Fruit fly (Drosophila melanogaster) whole organism, embryonic: Measurements from ENCODE around the gene ham.

ENCODE experiments used
- Adf1 ChIP-seq: fragments of 200-800 bp; sonication (Bioruptor generic); IDR thresholded peaks from 2 replicates; pipeline ENCODE4 v1.3.6; 2022; ENCODE audit warnings: missing biosample characterization, missing genetic modification characterization
- Bteb2 ChIP-seq: fragments of 200-800 bp; sonication (Bioruptor generic); optimal IDR thresholded peaks from 2 replicates; lab custom pipeline; 2016; ENCODE audit warnings: missing biosample characterization, missing genetic modification characterization
- CG11247 ChIP-seq: fragments of 200-800 bp; sonication (Bioruptor generic); IDR thresholded peaks from 2 replicates; pipeline ENCODE4 v1.3.6; 2022; ENCODE audit warnings: missing biosample characterization, missing genetic modification characterization
- CG12391 ChIP-seq: fragments of 200-800 bp; sonication (Bioruptor generic); optimal IDR thresholded peaks from 3 replicates; lab custom pipeline; 2018; ENCODE audit warnings: missing biosample characterization, mild to moderate bottlenecking, missing genetic modification characterization, moderate library complexity
- CG12659 ChIP-seq: fragments of 200-800 bp; sonication (Bioruptor generic); optimal IDR thresholded peaks from 3 replicates; lab custom pipeline; 2017; ENCODE audit warnings: mild to moderate bottlenecking, missing biosample characterization, missing genetic modification reagents, missing genetic modification characterization
- CG17612 ChIP-seq: fragments of 200-800 bp; sonication (Bioruptor generic); IDR thresholded peaks from 2 replicates; pipeline ENCODE4 v1.3.6; 2022; ENCODE audit warnings: missing biosample characterization, missing genetic modification characterization
- CG1792 ChIP-seq: fragments of 200-800 bp; sonication (Bioruptor generic); optimal IDR thresholded peaks from 2 replicates; lab custom pipeline; 2016; ENCODE audit warnings: missing biosample characterization, missing genetic modification characterization
- CG32767 ChIP-seq: fragments of 200-800 bp; sonication (Bioruptor generic); IDR thresholded peaks from 2 replicates; pipeline ENCODE4 v1.3.6; 2022; ENCODE audit warnings: missing biosample characterization, missing genetic modification characterization
- CG5953 ChIP-seq: fragments of 200-800 bp; sonication (Bioruptor generic); IDR thresholded peaks from 2 replicates; pipeline ENCODE4 v1.3.6; 2022; ENCODE audit warnings: missing biosample characterization, missing genetic modification characterization
- CG9215 ChIP-seq: fragments of 200-800 bp; sonication (Bioruptor generic); IDR thresholded peaks from 2 replicates; pipeline ENCODE4 v1.3.6; 2022; ENCODE audit warnings: missing biosample characterization, missing genetic modification characterization
- Deaf1 ChIP-seq: fragments of 200-800 bp; optimal IDR thresholded peaks from 3 replicates; lab custom pipeline; 2019; ENCODE audit warnings: missing biosample characterization, mild to moderate bottlenecking, missing genetic modification characterization, moderate library complexity
- Dek ChIP-seq: fragments of 200-800 bp; sonication (Bioruptor generic); optimal IDR thresholded peaks from 3 replicates; lab custom pipeline; 2019; ENCODE audit warnings: missing biosample characterization, mild to moderate bottlenecking, missing genetic modification characterization, moderate library complexity
- Dfd ChIP-seq, 2 experiments: fragments of >200 bp; optimal IDR thresholded peaks; 2 replicates each; lab custom pipeline; 2017; ENCODE audit warnings: missing biosample characterization in 2 of 2, missing genetic modification characterization in 2 of 2
- Doc3 ChIP-seq: fragments of 200-800 bp; sonication (Bioruptor generic); IDR thresholded peaks from 3 replicates; pipeline ENCODE4 v1.3.6; 2022; ENCODE audit warnings: missing biosample characterization, missing genetic modification characterization; ENCODE audit not compliant: partially characterized antibody
- Dref ChIP-seq: fragments of 200-800 bp; sonication (Bioruptor generic); IDR thresholded peaks from 2 replicates; pipeline ENCODE4 v1.3.6; 2022; ENCODE audit warnings: missing biosample characterization, missing genetic modification characterization
- Drgx ChIP-seq: fragments of 200-800 bp; sonication (Bioruptor generic); IDR thresholded peaks from 2 replicates; pipeline ENCODE4 v1.3.6; 2022; ENCODE audit warnings: missing biosample characterization, missing genetic modification characterization
- Ets65A ChIP-seq: fragments of 200-800 bp; sonication (Bioruptor generic); peaks from one replicate; lab custom pipeline; 2016; ENCODE audit warnings: missing biosample characterization, missing genetic modification characterization
- GATAe ChIP-seq: fragments of 200-800 bp; sonication (Bioruptor generic); conservative IDR thresholded peaks from 2 replicates; pipeline ENCODE4 v1.3.6; 2022; ENCODE audit warnings: missing biosample characterization, missing genetic modification characterization
- Hsf ChIP-seq: fragments of 200-800 bp; sonication (Bioruptor generic); optimal IDR thresholded peaks from 3 replicates; lab custom pipeline; 2016; ENCODE audit warnings: missing biosample characterization, missing genetic modification characterization
- Mrtf ChIP-seq: fragments of 200-800 bp; sonication (Bioruptor generic); IDR thresholded peaks from 3 replicates; pipeline ENCODE4 v1.3.6; 2022; ENCODE audit warnings: missing biosample characterization, missing genetic modification characterization
- Trl ChIP-seq, 3 experiments: fragments of >200 bp in 2 of 3; fragments of 200-800 bp in 1 of 3; sonication (Bioruptor generic) in 1 of 3; optimal IDR thresholded peaks; 2 replicates in 1 of 3; 3 replicates in 2 of 3; lab custom pipeline; 2016 to 2017; ENCODE audit warnings: missing biosample characterization in 1 of 3, missing genetic modification characterization in 1 of 3
- Vsx1 ChIP-seq: fragments of 200-800 bp; sonication (Bioruptor generic); optimal IDR thresholded peaks from 2 replicates; lab custom pipeline; 2017; ENCODE audit warnings: missing biosample characterization, mild to moderate bottlenecking, missing genetic modification characterization, missing genetic modification reagents
- bsh ChIP-seq, 2 experiments: fragments of 200-800 bp; sonication (Bioruptor generic); optimal IDR thresholded peaks; 2 replicates each; lab custom pipeline; 2017 to 2018; ENCODE audit warnings: mild to moderate bottlenecking in 2 of 2, missing biosample characterization in 2 of 2, missing genetic modification characterization in 2 of 2, moderate library complexity in 1 of 2
- cg ChIP-seq: fragments of 200-800 bp; sonication (Bioruptor generic); optimal IDR thresholded peaks from 3 replicates; lab custom pipeline; 2019; ENCODE audit warnings: missing biosample characterization, mild to moderate bottlenecking, missing genetic modification characterization, moderate library complexity
- chinmo ChIP-seq: fragments of 200-800 bp; sonication (Bioruptor generic); IDR thresholded peaks from 4 replicates; pipeline ENCODE4 v1.3.6; 2022; ENCODE audit warnings: missing biosample characterization, missing genetic modification characterization; ENCODE audit not compliant: partially characterized antibody
- ci ChIP-seq: fragments of 200-800 bp; sonication (Bioruptor generic); IDR thresholded peaks from 3 replicates; pipeline ENCODE4 v1.3.6; 2022; ENCODE audit warnings: missing biosample characterization, missing genetic modification characterization
- ewg ChIP-seq: fragments of 200-800 bp; sonication (Bioruptor generic); optimal IDR thresholded peaks from 3 replicates; lab custom pipeline; 2017; ENCODE audit warnings: mild to moderate bottlenecking, missing biosample characterization, missing genetic modification reagents, missing genetic modification characterization
- fd3F ChIP-seq: fragments of 200-800 bp; sonication (Bioruptor generic); optimal IDR thresholded peaks from 2 replicates; lab custom pipeline; 2018; ENCODE audit warnings: missing biosample characterization, mild to moderate bottlenecking, missing genetic modification characterization, moderate library complexity
- ftz-f1 ChIP-seq: fragments of 200-800 bp; sonication (Bioruptor generic); optimal IDR thresholded peaks from 2 replicates; lab custom pipeline; 2016; ENCODE audit warnings: missing biosample characterization, missing genetic modification characterization
- fu2 ChIP-seq: fragments of 200-800 bp; sonication (Bioruptor generic); optimal IDR thresholded peaks from 2 replicates; lab custom pipeline; 2016; ENCODE audit warnings: missing biosample characterization, missing genetic modification characterization
- gt ChIP-seq: fragments of 200-800 bp; sonication (Bioruptor generic); IDR thresholded peaks from 2 replicates; pipeline ENCODE4 v1.3.6; 2022; ENCODE audit warnings: missing biosample characterization, missing genetic modification characterization
- lilli ChIP-seq: fragments of 200-800 bp; sonication (Bioruptor generic); optimal IDR thresholded peaks from 3 replicates; lab custom pipeline; 2016; ENCODE audit warnings: missing biosample characterization, missing genetic modification characterization
- lmd ChIP-seq: fragments of 200-800 bp; sonication (Bioruptor generic); IDR thresholded peaks from 2 replicates; pipeline ENCODE4 v1.3.6; 2022; ENCODE audit warnings: missing biosample characterization, missing genetic modification characterization
- nau ChIP-seq: fragments of 200-800 bp; sonication (Bioruptor generic); optimal IDR thresholded peaks from 3 replicates; lab custom pipeline; 2017; ENCODE audit warnings: missing biosample characterization, mild to moderate bottlenecking, missing genetic modification characterization, missing genetic modification reagents
- otp ChIP-seq: fragments of 200-800 bp; sonication (Bioruptor generic); IDR thresholded peaks from 3 replicates; pipeline ENCODE4, ENCODE4 v1.3.6; 2022; ENCODE audit warnings: missing biosample characterization, missing genetic modification characterization
- wdn ChIP-seq: fragments of 200-800 bp; sonication (Bioruptor generic); IDR thresholded peaks from 2 replicates; pipeline ENCODE4 v1.3.6; 2022; ENCODE audit warnings: missing biosample characterization, missing genetic modification characterization

Gene ham

DNA sequence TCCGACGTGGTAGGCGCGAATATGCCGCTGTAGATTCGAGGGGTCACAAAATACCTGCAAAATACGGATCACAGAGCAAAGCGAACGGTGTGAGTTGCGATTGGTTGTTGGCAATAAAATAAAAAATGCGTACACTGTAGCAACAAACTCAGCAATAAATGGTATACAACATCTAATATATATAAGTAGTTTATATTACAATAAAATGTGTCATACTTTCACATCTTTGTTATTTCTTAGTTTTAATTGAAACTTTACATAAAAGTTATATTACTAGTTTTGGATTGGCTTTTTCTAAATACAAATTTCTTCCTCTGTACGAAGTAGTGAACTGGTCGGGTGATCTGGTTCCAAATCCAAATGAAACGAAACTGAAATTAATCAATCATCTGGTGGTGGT is 26.9 kb downstream of the ham start (continued):
- TF ChIP-seq CG12659, result no peak

DNA sequence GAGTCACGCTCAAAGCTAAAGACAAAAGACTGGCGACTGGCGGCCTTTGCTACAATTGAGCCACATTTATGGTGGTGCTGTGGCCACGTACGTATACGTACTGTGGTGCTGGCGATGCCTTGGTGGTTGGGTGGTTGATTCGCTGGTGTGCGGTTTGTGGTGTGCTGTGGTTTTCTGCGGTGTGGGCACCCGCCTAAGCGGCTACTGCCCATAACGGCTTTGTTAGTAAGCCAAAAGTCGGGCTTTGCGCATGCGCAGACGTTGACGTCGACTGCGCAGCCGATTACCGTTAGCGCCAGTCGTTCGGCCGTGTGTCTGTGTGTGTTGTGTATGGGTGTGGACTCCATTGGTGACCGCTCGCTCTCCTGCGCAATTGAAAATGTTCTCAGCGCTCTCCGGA is 39.5 kb downstream of the ham start:
- peak; percentile 23 for TF ChIP-seq cg (GFP tag; lab: Kevin White, UChicago)
- no peak for TF ChIP-seq nau (GFP tag; lab: Kevin White, UChicago)
- TF ChIP-seq Vsx1 (GFP tag; lab: Kevin White, UChicago), result no peak
- TF ChIP-seq CG11247 (GFP tag; lab: Robert Waterston, UW), result no peak
- no peak for TF ChIP-seq ftz-f1 (GFP tag; lab: Kevin White, UChicago)
- no peak for TF ChIP-seq CG1792 (GFP tag; lab: Kevin White, UChicago)
- peak; percentile 38 for TF ChIP-seq Deaf1 (tag; lab: Kevin White, UChicago)
- no peak for TF ChIP-seq CG5953 (GFP tag; lab: Robert Waterston, UW)
- TF ChIP-seq ewg (GFP tag; lab: Kevin White, UChicago), result peak; percentile 9
- no peak for TF ChIP-seq GATAe (GFP tag; lab: Robert Waterston, UW)
- peak; percentile 73 for TF ChIP-seq Adf1
- TF ChIP-seq Trl (optimal IDR thresholded peaks at IDR 0.05; lab: Kevin White, UChicago), result peak in 1 of 2 experiments; percentile 9
- TF ChIP-seq Trl (GFP tag; optimal IDR thresholded peaks at IDR 0.05; lab: Kevin White, UChicago), result no peak
- peak; percentile 5; the same call in 1 of the 2 replicates for TF ChIP-seq Dref (GFP tag; lab: Robert Waterston, UW)
- no peak for TF ChIP-seq CG17612
- peak; percentile 51; the same call in 1 of the 3 replicates for TF ChIP-seq Mrtf (GFP tag; lab: Robert Waterston, UW)
- TF ChIP-seq CG12391, result no peak
- 0 out of 4 replicates have a peak, but pooled peaks have one; percentile 50 for TF ChIP-seq chinmo (GFP tag; lab: Robert Waterston, UW)
- no peak for TF ChIP-seq fu2 (GFP tag; lab: Kevin White, UChicago)
- TF ChIP-seq CG9215 (GFP tag; lab: Robert Waterston, UW), result 0 out of 2 replicates have a peak, but pooled peaks have one; percentile 15
- TF ChIP-seq lmd, result no peak
- TF ChIP-seq otp, result 0 out of 3 replicates have a peak, but pooled peaks have one; percentile 38
- TF ChIP-seq gt (GFP tag; lab: Robert Waterston, UW), result no peak
- no peak for TF ChIP-seq lilli (GFP tag; lab: Kevin White, UChicago)

dm6 chr2L:18752823-18753222 is 39.9 kb downstream of the ham start:
- TF ChIP-seq Dek (tag; lab: Kevin White, UChicago), result no peak
- TF ChIP-seq Hsf (GFP tag; lab: Kevin White, UChicago), result no peak
- TF ChIP-seq CG32767, result no peak
- TF ChIP-seq fd3F (GFP tag; lab: Kevin White, UChicago), result no peak
- no peak for TF ChIP-seq ci (GFP tag; lab: Robert Waterston, UW)
- no peak for TF ChIP-seq Doc3 (GFP tag; lab: Robert Waterston, UW)
- TF ChIP-seq bsh (GFP tag; optimal IDR thresholded peaks at IDR 0.05; lab: Kevin White, UChicago), result peak in 1 of 2 experiments; percentile 91
- TF ChIP-seq wdn (GFP tag; lab: Robert Waterston, UW), result no peak

- TF ChIP-seq Bteb2 (GFP tag; lab: Kevin White, UChicago) (no peak), Drgx (peak; percentile 76)
These were observed 40.7 kb downstream of the ham start for dm6 chr2L:18752038-18752437.

- TF ChIP-seq Dfd (GFP tag; optimal IDR thresholded peaks at IDR 0.05; lab: Kevin White, UChicago) (no peak), Ets65A (GFP tag; lab: Kevin White, UChicago) (peak; percentile 2)
These were observed 41.4 kb downstream of the ham start for dm6 chr2L:18751337-18751736.
